Worm (Caenorhabditis elegans) whole organism, early embryonic: Measurements from ENCODE around the gene srh-18.

ENCODE experiments used
- B0310.2 ChIP-seq: sonication (generic microtip); optimal IDR thresholded peaks from 2 replicates; lab custom pipeline; 2016; ENCODE audit warnings: mild to moderate bottlenecking, missing genetic modification characterization, missing compliant biosample characterization
- ama-1 ChIP-seq: fragments of 150-350 bp; optimal IDR thresholded peaks from 2 replicates; lab custom pipeline; 2014
- flt-1 ChIP-seq: fragments of 200-800 bp; sonication (Bioruptor generic); IDR thresholded peaks from 2 replicates; pipeline ENCODE4 v1.3.6; 2022; ENCODE audit warnings: missing genetic modification characterization, missing compliant biosample characterization
- hmbx-1 ChIP-seq: sonication (generic microtip); optimal IDR thresholded peaks from 2 replicates; lab custom pipeline; 2016; ENCODE audit warnings: mild to moderate bottlenecking, missing genetic modification characterization, missing compliant biosample characterization
- hmg-4 ChIP-seq: fragments of 200-800 bp; sonication (Bioruptor generic); optimal IDR thresholded peaks from 2 replicates; lab custom pipeline; 2018; ENCODE audit warnings: mild to moderate bottlenecking, missing genetic modification characterization, missing compliant biosample characterization
- pes-1 ChIP-seq: fragments of 200-800 bp; sonication (Bioruptor generic); IDR thresholded peaks from 2 replicates; pipeline ENCODE4 v1.3.6; 2022; ENCODE audit warnings: missing genetic modification reagents, missing genetic modification characterization, missing compliant biosample characterization
- scrt-1 ChIP-seq: fragments of 200-800 bp; sonication (Bioruptor generic); IDR thresholded peaks from 2 replicates; pipeline ENCODE4 v1.3.6; 2022; ENCODE audit warnings: missing genetic modification characterization, missing compliant biosample characterization
- tra-4 ChIP-seq: sonication (generic microtip); optimal IDR thresholded peaks from 2 replicates; lab custom pipeline; 2017; ENCODE audit warnings: missing genetic modification characterization, missing compliant biosample characterization

DNA sequence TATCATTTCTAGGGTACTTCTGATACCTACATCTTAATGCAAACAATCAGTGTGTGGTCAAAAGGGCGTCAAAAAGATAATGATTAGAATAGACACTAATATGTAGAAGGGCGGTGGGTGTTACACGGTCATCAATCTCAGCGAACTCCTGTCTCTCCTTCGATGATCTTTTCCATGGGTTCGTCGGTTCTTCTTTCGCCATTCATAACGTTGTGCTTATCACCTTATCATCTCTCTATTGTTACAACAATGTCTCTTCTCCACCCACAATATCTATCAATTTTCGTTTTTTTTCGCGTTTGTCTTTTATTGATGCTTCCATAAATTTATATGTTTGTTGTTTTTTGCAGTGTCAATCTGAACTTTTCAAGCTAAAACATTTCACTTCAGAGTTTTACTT is 16.8 kb upstream of the srh-18 start, which contains the start of gene ceh-79:
- TF ChIP-seq pes-1 (no peak), B0310.2 (tag; lab: Kevin White, UChicago) (no peak), ama-1 (lab: Kevin White, UChicago) (no peak), hmg-4 (GFP tag; lab: Kevin White, UChicago) (no peak), tra-4 (tag; lab: Kevin White, UChicago) (no peak), scrt-1 (GFP tag; lab: Robert Waterston, UW) (no peak), hmbx-1 (tag; lab: Kevin White, UChicago) (no peak), flt-1 (no peak)
